Fruit fly (Drosophila melanogaster) whole organism, prepupa: ENCODE data around the gene osp.

Source experiments
- CG10631 ChIP-seq: fragments of 200-800 bp; sonication (Bioruptor generic); optimal IDR thresholded peaks from 2 replicates; lab custom pipeline; 2016; ENCODE audit warnings: missing biosample characterization, missing genetic modification characterization
- CG15336 ChIP-seq: fragments of 200-800 bp; sonication (Bioruptor generic); IDR thresholded peaks from 2 replicates; pipeline ENCODE4 v1.3.6; 2022; ENCODE audit warnings: missing biosample characterization, missing genetic modification characterization
- CG1621 ChIP-seq: fragments of 200-800 bp; sonication (Bioruptor generic); optimal IDR thresholded peaks from 3 replicates; lab custom pipeline; 2018; ENCODE audit warnings: missing biosample characterization, mild to moderate bottlenecking, missing genetic modification characterization
- CG16779 ChIP-seq: fragments of 200-800 bp; sonication (Bioruptor generic); optimal IDR thresholded peaks from 3 replicates; lab custom pipeline; 2017; ENCODE audit warnings: missing biosample characterization, mild to moderate bottlenecking, missing genetic modification characterization
- CG31627 ChIP-seq: fragments of 200-800 bp; sonication (Bioruptor generic); optimal IDR thresholded peaks from 3 replicates; lab custom pipeline; 2016; ENCODE audit warnings: missing biosample characterization, missing genetic modification characterization
- CG32006 ChIP-seq: fragments of 200-800 bp; sonication (Bioruptor generic); optimal IDR thresholded peaks from 3 replicates; lab custom pipeline; 2017; ENCODE audit warnings: missing biosample characterization, mild to moderate bottlenecking, missing genetic modification characterization
- CG4318 ChIP-seq: fragments of 200-800 bp; sonication (Bioruptor generic); optimal IDR thresholded peaks from 3 replicates; lab custom pipeline; 2017; ENCODE audit warnings: missing biosample characterization, mild to moderate bottlenecking, missing genetic modification characterization
- CG6163 ChIP-seq: fragments of 200-800 bp; sonication (Bioruptor generic); IDR thresholded peaks from 3 replicates; pipeline ENCODE4 v1.3.6; 2022; ENCODE audit warnings: missing biosample characterization, missing genetic modification characterization
- CG6792 ChIP-seq: fragments of 200-800 bp; sonication (Bioruptor generic); optimal IDR thresholded peaks from 3 replicates; lab custom pipeline; 2016; ENCODE audit warnings: missing biosample characterization, missing genetic modification characterization
- CG6808 ChIP-seq: fragments of 200-800 bp; sonication (Bioruptor generic); optimal IDR thresholded peaks from 3 replicates; lab custom pipeline; 2017; ENCODE audit warnings: missing biosample characterization, missing genetic modification characterization, mild to moderate bottlenecking, moderate library complexity, missing genetic modification reagents
- CG8119 ChIP-seq: fragments of 200-800 bp; sonication (Bioruptor generic); IDR thresholded peaks from 3 replicates; pipeline ENCODE4 v1.3.6; 2022; ENCODE audit warnings: missing biosample characterization, missing genetic modification characterization
- CG8632 ChIP-seq: fragments of 200-800 bp; sonication (Bioruptor generic); optimal IDR thresholded peaks from 3 replicates; lab custom pipeline; 2016; ENCODE audit warnings: missing biosample characterization, missing genetic modification characterization
- CG9139 ChIP-seq: fragments of 200-800 bp; sonication (Bioruptor generic); optimal IDR thresholded peaks from 3 replicates; lab custom pipeline; 2017; ENCODE audit warnings: missing biosample characterization, mild to moderate bottlenecking, missing genetic modification characterization
- Eip75B ChIP-seq: fragments of 200-800 bp; sonication (Bioruptor generic); optimal IDR thresholded peaks from 3 replicates; lab custom pipeline; 2016; ENCODE audit warnings: missing biosample characterization, missing genetic modification characterization
- Eip78C ChIP-seq: fragments of 200-800 bp; sonication (Bioruptor generic); peaks from one replicate; lab custom pipeline; 2016; ENCODE audit warnings: missing biosample characterization, missing genetic modification characterization
- Hr38 ChIP-seq: sonication (Bioruptor generic); optimal IDR thresholded peaks from 2 replicates; lab custom pipeline; 2016; ENCODE audit warnings: missing biosample characterization, missing genetic modification characterization
- Hr39 ChIP-seq: fragments of 200-800 bp; sonication (Bioruptor generic); optimal IDR thresholded peaks from 2 replicates; lab custom pipeline; 2016; ENCODE audit warnings: missing biosample characterization, missing genetic modification characterization
- Hr4 ChIP-seq: fragments of 200-800 bp; sonication (Bioruptor generic); optimal IDR thresholded peaks from 3 replicates; lab custom pipeline; 2016; ENCODE audit warnings: missing biosample characterization, missing genetic modification characterization
- Lpt ChIP-seq: fragments of 200-800 bp; sonication (Bioruptor generic); optimal IDR thresholded peaks from 3 replicates; lab custom pipeline; 2016; ENCODE audit warnings: missing biosample characterization, missing genetic modification characterization
- Met ChIP-seq: fragments of 200-800 bp; sonication (Bioruptor generic); optimal IDR thresholded peaks from 3 replicates; lab custom pipeline; 2016; ENCODE audit warnings: missing biosample characterization, missing genetic modification characterization
- OdsH ChIP-seq: fragments of 200-800 bp; sonication (Bioruptor generic); optimal IDR thresholded peaks from 3 replicates; lab custom pipeline; 2016; ENCODE audit warnings: missing biosample characterization, missing genetic modification characterization
- Smox ChIP-seq: fragments of 200-800 bp; sonication (Bioruptor generic); optimal IDR thresholded peaks from 3 replicates; lab custom pipeline; 2016; ENCODE audit warnings: missing biosample characterization, missing genetic modification characterization
- Sox102F ChIP-seq: fragments of 200-800 bp; sonication (Bioruptor generic); optimal IDR thresholded peaks from 2 replicates; lab custom pipeline; 2016; ENCODE audit warnings: missing biosample characterization, mild to moderate bottlenecking, missing genetic modification characterization
- Sox14 ChIP-seq: fragments of 200-800 bp; sonication (Bioruptor generic); optimal IDR thresholded peaks from 3 replicates; lab custom pipeline; 2016; ENCODE audit warnings: missing biosample characterization, missing genetic modification characterization
- Sox15 ChIP-seq: fragments of 200-800 bp; sonication (Bioruptor generic); optimal IDR thresholded peaks from 3 replicates; lab custom pipeline; 2016; ENCODE audit warnings: missing biosample characterization, missing genetic modification characterization
- achi ChIP-seq: fragments of 200-800 bp; sonication (Bioruptor generic); optimal IDR thresholded peaks from 3 replicates; lab custom pipeline; 2016; ENCODE audit warnings: missing biosample characterization, missing genetic modification characterization
- cyc ChIP-seq: fragments of 200-800 bp; sonication (Bioruptor generic); optimal IDR thresholded peaks from 3 replicates; lab custom pipeline; 2016; ENCODE audit warnings: missing biosample characterization, missing genetic modification characterization
- dsx ChIP-seq: fragments of 200-800 bp; optimal IDR thresholded peaks from 3 replicates; lab custom pipeline; 2019; ENCODE audit warnings: missing biosample characterization, mild to moderate bottlenecking, missing genetic modification characterization, moderate library complexity; ENCODE audit not compliant: poor library complexity, severe bottlenecking
- eg ChIP-seq: fragments of 200-800 bp; sonication (Bioruptor generic); IDR thresholded peaks from 3 replicates; pipeline ENCODE4 v1.3.6; 2022; ENCODE audit warnings: missing biosample characterization, missing genetic modification characterization
- esn ChIP-seq: fragments of 200-800 bp; sonication (Bioruptor generic); optimal IDR thresholded peaks from 2 replicates; lab custom pipeline; 2016; ENCODE audit warnings: missing biosample characterization, mild to moderate bottlenecking, missing genetic modification characterization, moderate library complexity
- fd59A ChIP-seq: fragments of 200-800 bp; sonication (Bioruptor generic); optimal IDR thresholded peaks from 2 replicates; lab custom pipeline; 2017; ENCODE audit warnings: missing biosample characterization, mild to moderate bottlenecking, missing genetic modification characterization, missing genetic modification reagents
- fd85E ChIP-seq: fragments of 200-800 bp; sonication (Bioruptor generic); optimal IDR thresholded peaks from 3 replicates; lab custom pipeline; 2016; ENCODE audit warnings: missing biosample characterization, missing genetic modification characterization
- lz ChIP-seq: fragments of 200-800 bp; sonication (Bioruptor generic); optimal IDR thresholded peaks from 3 replicates; lab custom pipeline; 2016; ENCODE audit warnings: missing biosample characterization, missing genetic modification characterization
- pdm3 ChIP-seq: fragments of 200-800 bp; sonication (Bioruptor generic); optimal IDR thresholded peaks from 3 replicates; lab custom pipeline; 2016; ENCODE audit warnings: missing biosample characterization, missing genetic modification characterization
- salr ChIP-seq, 2 experiments: fragments of 200-800 bp; sonication (Bioruptor generic); optimal IDR thresholded peaks; 3 replicates each; lab custom pipeline; 2016 to 2018; ENCODE audit warnings: missing biosample characterization in 2 of 2, missing genetic modification characterization in 2 of 2, mild to moderate bottlenecking in 1 of 2
- spab ChIP-seq: fragments of 200-800 bp; sonication (Bioruptor generic); optimal IDR thresholded peaks from 2 replicates; lab custom pipeline; 2017; ENCODE audit warnings: missing biosample characterization, mild to moderate bottlenecking, missing genetic modification characterization, missing genetic modification reagents
- svp ChIP-seq: fragments of 200-800 bp; sonication (Bioruptor generic); peaks from one replicate; lab custom pipeline; 2016; ENCODE audit warnings: missing biosample characterization, missing genetic modification characterization
- topi ChIP-seq: fragments of 200-800 bp; sonication (Bioruptor generic); optimal IDR thresholded peaks from 3 replicates; lab custom pipeline; 2016; ENCODE audit warnings: missing biosample characterization, missing genetic modification characterization
- vri ChIP-seq: fragments of 200-800 bp; sonication (Bioruptor generic); optimal IDR thresholded peaks from 3 replicates; lab custom pipeline; 2016; ENCODE audit warnings: missing biosample characterization, mild to moderate bottlenecking, missing genetic modification characterization

The osp gene

DNA sequence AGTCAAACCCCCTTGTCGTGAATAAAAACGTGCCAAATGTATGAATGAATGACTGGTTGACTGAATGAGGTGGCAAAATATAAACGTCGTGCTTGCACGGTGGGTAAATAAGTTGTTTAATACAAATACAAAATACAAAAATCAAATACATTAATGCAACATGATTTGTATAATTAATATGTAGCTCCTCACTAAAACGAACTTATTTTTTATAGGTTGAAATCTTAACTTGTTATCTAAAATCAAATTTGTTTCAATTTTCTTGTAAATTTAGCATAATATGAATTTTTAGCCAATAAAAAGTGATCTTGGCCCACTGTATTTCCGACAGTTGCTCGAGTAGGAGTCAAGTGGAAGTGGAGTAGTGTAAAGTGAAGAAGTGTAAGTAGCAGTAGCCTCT, 8.8 kb upstream of the osp start (continued):
- TF ChIP-seq CG31627 (GFP tag; lab: Kevin White, UChicago) (no peak), Lpt (GFP tag; lab: Kevin White, UChicago) (no peak), vri (GFP tag; lab: Kevin White, UChicago) (no peak), CG6808 (no peak), CG1621 (tag; lab: Kevin White, UChicago) (no peak), Sox14 (GFP tag; lab: Kevin White, UChicago) (no peak), esn (GFP tag; lab: Kevin White, UChicago) (peak; percentile 11), CG8632 (peak; percentile 8), CG15336 (GFP tag; lab: Robert Waterston, UW) (peak; percentile 55; the same call in 1 of the 2 replicates), Sox15 (GFP tag; lab: Kevin White, UChicago) (no peak), spab (GFP tag; lab: Kevin White, UChicago) (no peak), Sox102F (peak; percentile 14), cyc (peak; percentile 4), fd85E (GFP tag; lab: Kevin White, UChicago) (no peak), topi (GFP tag; lab: Kevin White, UChicago) (no peak), CG16779 (tag; lab: Kevin White, UChicago) (no peak), Met (peak; percentile 11), Smox (GFP tag; lab: Kevin White, UChicago) (peak; percentile 24), CG10631 (GFP tag; lab: Kevin White, UChicago) (no peak), achi (GFP tag; lab: Kevin White, UChicago) (peak; percentile 10), fd59A (GFP tag; lab: Kevin White, UChicago) (no peak), CG4318 (GFP tag; lab: Kevin White, UChicago) (peak; percentile 29), salr (GFP tag; optimal IDR thresholded peaks at IDR 0.05; lab: Kevin White, UChicago) (no peak), CG8119 (GFP tag; lab: Robert Waterston, UW) (no peak), dsx (GFP tag; lab: Kevin White, UChicago) (no peak), Hr4 (GFP tag; lab: Kevin White, UChicago) (peak; percentile 45)

DNA sequence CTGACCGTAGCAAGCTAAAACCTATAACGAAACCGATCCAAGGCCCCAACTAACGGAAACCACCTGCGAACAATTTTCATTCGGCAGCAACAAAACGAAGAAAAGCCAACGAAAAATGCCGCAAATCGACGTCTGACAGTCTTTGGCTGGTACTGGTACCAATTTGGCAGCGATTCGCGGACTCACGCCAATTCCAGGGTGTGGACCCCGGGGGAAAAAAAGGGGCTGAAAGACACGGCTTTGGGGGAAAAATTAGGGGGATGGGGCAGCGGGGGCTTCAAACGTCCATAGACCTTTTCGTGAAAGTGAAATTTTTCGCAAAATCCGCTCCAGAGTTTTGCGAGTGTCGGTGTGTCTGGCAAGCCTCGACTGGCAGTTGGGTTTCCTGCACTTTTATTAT, 4.5 kb upstream of the osp start:
- TF ChIP-seq Hr38 (GFP tag; lab: Kevin White, UChicago) (no peak), eg (GFP tag; lab: Robert Waterston, UW) (peak; percentile 56; the same call in 1 of the 3 replicates), CG31627 (GFP tag; lab: Kevin White, UChicago) (no peak), CG10631 (GFP tag; lab: Kevin White, UChicago) (no peak), Eip75B (GFP tag; lab: Kevin White, UChicago) (no peak), Lpt (GFP tag; lab: Kevin White, UChicago) (no peak), CG15336 (GFP tag; lab: Robert Waterston, UW) (0 out of 2 replicates have a peak, but pooled peaks have one; percentile 14), OdsH (no peak), CG8119 (GFP tag; lab: Robert Waterston, UW) (peak; percentile 39; the same call in 1 of the 3 replicates)
- TF ChIP-seq, all 60 proteins: peak for 3

DNA sequence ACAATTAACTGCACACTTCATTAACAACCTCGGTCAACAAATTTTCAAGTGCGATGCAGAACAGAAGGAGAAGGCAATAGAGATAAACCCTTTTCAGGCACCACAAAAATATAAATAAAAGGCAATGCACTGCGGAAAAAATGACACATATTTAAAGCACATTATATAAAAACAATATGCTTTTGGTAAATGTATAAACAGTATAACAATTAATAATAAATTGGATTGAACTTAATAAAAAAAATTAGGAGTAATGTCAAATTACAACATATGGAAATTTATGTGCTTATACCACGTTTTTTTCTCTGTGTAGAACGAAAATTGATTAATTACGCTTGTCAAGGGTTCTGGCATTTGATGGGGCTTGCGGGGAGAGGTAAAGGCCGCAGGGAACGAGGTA, 1.7 kb upstream of the osp start:
- TF ChIP-seq topi (GFP tag; lab: Kevin White, UChicago) (peak; percentile 42), Lpt (GFP tag; lab: Kevin White, UChicago) (no peak), CG32006 (GFP tag; lab: Kevin White, UChicago) (no peak), lz (peak; percentile 24), CG8119 (GFP tag; lab: Robert Waterston, UW) (no peak), pdm3 (GFP tag; lab: Kevin White, UChicago) (no peak), CG31627 (GFP tag; lab: Kevin White, UChicago) (peak; percentile 5), CG10631 (GFP tag; lab: Kevin White, UChicago) (peak; percentile 8), Sox102F (peak; percentile 46), Smox (GFP tag; lab: Kevin White, UChicago) (peak; percentile 36), OdsH (no peak), Hr39 (GFP tag; lab: Kevin White, UChicago) (peak; percentile 39), cyc (peak; percentile 46), Sox14 (GFP tag; lab: Kevin White, UChicago) (no peak), CG9139 (no peak), fd85E (GFP tag; lab: Kevin White, UChicago) (no peak), Eip78C (peak; percentile 74), CG6163 (GFP tag; lab: Robert Waterston, UW) (no peak), eg (GFP tag; lab: Robert Waterston, UW) (0 out of 3 replicates have a peak, but pooled peaks have one; percentile 8), Hr4 (GFP tag; lab: Kevin White, UChicago) (peak; percentile 8), CG6792 (no peak), esn (GFP tag; lab: Kevin White, UChicago) (peak; percentile 55), CG1621 (tag; lab: Kevin White, UChicago) (no peak), svp (GFP tag; lab: Kevin White, UChicago) (peak; percentile 73), Met (peak; percentile 54)
- TF ChIP-seq, all 60 proteins: peak for 14
